Fruit fly (Drosophila melanogaster) whole organism, embryonic: ENCODE measurements around the gene Galphai.

Experiments used
- Aef1 ChIP-seq: fragments of 200-800 bp; sonication (Bioruptor generic); IDR thresholded peaks from 3 replicates; pipeline ENCODE4 v1.3.6; 2022; ENCODE audit warnings: missing biosample characterization, missing genetic modification characterization
- Antp ChIP-seq: fragments of 200-800 bp; sonication (Bioruptor generic); optimal IDR thresholded peaks from 3 replicates; lab custom pipeline; 2016; ENCODE audit warnings: missing biosample characterization, missing genetic modification characterization
- CG10431 ChIP-seq: fragments of 200-800 bp; sonication (Bioruptor generic); optimal IDR thresholded peaks from 3 replicates; lab custom pipeline; 2018; ENCODE audit warnings: missing biosample characterization, mild to moderate bottlenecking, missing genetic modification characterization
- CG10959 ChIP-seq: fragments of 200-800 bp; sonication (Bioruptor generic); IDR thresholded peaks from 2 replicates; pipeline ENCODE4 v1.3.6; 2022; ENCODE audit warnings: missing biosample characterization, missing genetic modification characterization
- CG15514 ChIP-seq: fragments of 200-800 bp; sonication (Bioruptor generic); optimal IDR thresholded peaks from 3 replicates; lab custom pipeline; 2017; ENCODE audit warnings: missing biosample characterization, missing genetic modification characterization, mild to moderate bottlenecking, moderate library complexity, missing genetic modification reagents
- CG1603 ChIP-seq: fragments of 200-800 bp; sonication (Bioruptor generic); optimal IDR thresholded peaks from 2 replicates; lab custom pipeline; 2019; ENCODE audit warnings: missing biosample characterization, mild to moderate bottlenecking, missing genetic modification characterization, moderate library complexity
- CG16863 ChIP-seq: fragments of 200-800 bp; sonication (Bioruptor generic); optimal IDR thresholded peaks from 3 replicates; lab custom pipeline; 2016; ENCODE audit warnings: missing biosample characterization, missing genetic modification characterization
- CG17361 ChIP-seq: fragments of 200-800 bp; sonication (Bioruptor generic); IDR thresholded peaks from 3 replicates; pipeline ENCODE4 v1.3.6; 2022; ENCODE audit warnings: missing biosample characterization, missing genetic modification characterization
- CG17612 ChIP-seq: fragments of 200-800 bp; sonication (Bioruptor generic); IDR thresholded peaks from 2 replicates; pipeline ENCODE4 v1.3.6; 2022; ENCODE audit warnings: missing biosample characterization, missing genetic modification characterization
- CG18599 ChIP-seq: fragments of 200-800 bp; sonication (Bioruptor generic); optimal IDR thresholded peaks from 3 replicates; lab custom pipeline; 2017; ENCODE audit warnings: missing biosample characterization, missing genetic modification characterization, mild to moderate bottlenecking, moderate library complexity, missing genetic modification reagents
- CG2678 ChIP-seq: fragments of 200-800 bp; sonication (Bioruptor generic); optimal IDR thresholded peaks from 3 replicates; lab custom pipeline; 2019; ENCODE audit warnings: missing biosample characterization, mild to moderate bottlenecking, missing genetic modification characterization, moderate library complexity
- CG30431 ChIP-seq: fragments of 200-800 bp; sonication (Bioruptor generic); optimal IDR thresholded peaks from 2 replicates; lab custom pipeline; 2017; ENCODE audit warnings: missing biosample characterization, missing genetic modification characterization
- CG31441 ChIP-seq: fragments of 200-800 bp; sonication (Bioruptor generic); IDR thresholded peaks from 2 replicates; pipeline ENCODE4 v1.3.6; 2022; ENCODE audit warnings: missing biosample characterization, missing genetic modification characterization
- CG32532 ChIP-seq: fragments of 200-800 bp; sonication (Bioruptor generic); IDR thresholded peaks from 2 replicates; pipeline ENCODE4 v1.3.6; 2022; ENCODE audit warnings: missing biosample characterization, missing genetic modification characterization
- CG4707 ChIP-seq: fragments of 200-800 bp; sonication (Bioruptor generic); optimal IDR thresholded peaks from 2 replicates; lab custom pipeline; 2018; ENCODE audit warnings: missing biosample characterization, mild to moderate bottlenecking, missing genetic modification characterization, moderate library complexity
- Camta ChIP-seq: fragments of 200-800 bp; sonication (Bioruptor generic); optimal IDR thresholded peaks from 2 replicates; lab custom pipeline; 2016; ENCODE audit warnings: missing biosample characterization, missing genetic modification characterization
- CkIIα-i1 ChIP-seq: fragments of 200-800 bp; sonication (Bioruptor generic); IDR thresholded peaks from 2 replicates; pipeline ENCODE4 v1.3.6; 2022; ENCODE audit warnings: missing biosample characterization, missing genetic modification characterization
- D19A ChIP-seq: fragments of 200-800 bp; optimal IDR thresholded peaks from 3 replicates; lab custom pipeline; 2019; ENCODE audit warnings: missing biosample characterization, mild to moderate bottlenecking, missing genetic modification characterization, moderate library complexity
- Dad ChIP-seq: fragments of 200-800 bp; sonication (Bioruptor generic); optimal IDR thresholded peaks from 3 replicates; lab custom pipeline; 2016; ENCODE audit warnings: missing biosample characterization, missing genetic modification characterization
- ERR ChIP-seq: fragments of 200-800 bp; sonication (Bioruptor generic); optimal IDR thresholded peaks from 2 replicates; lab custom pipeline; 2016; ENCODE audit warnings: missing biosample characterization, missing genetic modification characterization
- Kr ChIP-seq: fragments of 200-800 bp; sonication (Bioruptor generic); optimal IDR thresholded peaks from 2 replicates; lab custom pipeline; 2017; ENCODE audit warnings: missing biosample characterization, mild to moderate bottlenecking, missing genetic modification characterization
- Lhr ChIP-seq: fragments of 200-800 bp; sonication (Bioruptor generic); optimal IDR thresholded peaks from 3 replicates; lab custom pipeline; 2017; ENCODE audit warnings: mild to moderate bottlenecking, missing biosample characterization, missing genetic modification reagents, missing genetic modification characterization
- MESR4 ChIP-seq: fragments of 200-800 bp; sonication (Bioruptor generic); optimal IDR thresholded peaks from 2 replicates; lab custom pipeline; 2018; ENCODE audit warnings: missing biosample characterization, mild to moderate bottlenecking, missing genetic modification characterization, moderate library complexity
- Med ChIP-seq: fragments of 200-800 bp; sonication (Bioruptor generic); peaks from one replicate; lab custom pipeline; 2016; ENCODE audit warnings: missing biosample characterization, missing genetic modification characterization, mild to moderate bottlenecking, inconsistent platforms, moderate library complexity
- Neu2 ChIP-seq: fragments of 200-800 bp; sonication (Bioruptor generic); optimal IDR thresholded peaks from 3 replicates; lab custom pipeline; 2016; ENCODE audit warnings: missing biosample characterization, missing genetic modification characterization, borderline replicate concordance
- NfI ChIP-seq: fragments of 200-800 bp; sonication (Bioruptor generic); optimal IDR thresholded peaks from 3 replicates; lab custom pipeline; 2018; ENCODE audit warnings: missing biosample characterization, mild to moderate bottlenecking, missing genetic modification characterization, moderate library complexity
- Ptx1 ChIP-seq: fragments of 200-800 bp; sonication (Bioruptor generic); IDR thresholded peaks from 2 replicates; pipeline ENCODE4 v1.3.6; 2022; ENCODE audit warnings: missing biosample characterization, missing genetic modification characterization
- Ravus ChIP-seq: fragments of 200-800 bp; sonication (Bioruptor generic); IDR thresholded peaks from 2 replicates; pipeline ENCODE4 v1.3.6; 2022; ENCODE audit warnings: missing biosample characterization, missing genetic modification characterization
- Scr ChIP-seq: fragments of 200-800 bp; sonication (Bioruptor generic); IDR thresholded peaks from 2 replicates; pipeline ENCODE4 v1.3.6; 2022; ENCODE audit warnings: missing biosample characterization, missing genetic modification characterization; ENCODE audit not compliant: partially characterized antibody
- ash1 ChIP-seq: fragments of 200-800 bp; sonication (Bioruptor generic); optimal IDR thresholded peaks from 2 replicates; lab custom pipeline; 2018; ENCODE audit warnings: missing biosample characterization, mild to moderate bottlenecking, missing genetic modification characterization
- cg ChIP-seq: fragments of 200-800 bp; sonication (Bioruptor generic); optimal IDR thresholded peaks from 3 replicates; lab custom pipeline; 2019; ENCODE audit warnings: missing biosample characterization, mild to moderate bottlenecking, missing genetic modification characterization, moderate library complexity
- corto ChIP-seq: fragments of 200-800 bp; sonication (Bioruptor generic); optimal IDR thresholded peaks from 2 replicates; lab custom pipeline; 2016; ENCODE audit warnings: missing biosample characterization, mild to moderate bottlenecking, missing genetic modification characterization, moderate library complexity
- cwo ChIP-seq: fragments of 200-800 bp; sonication (Bioruptor generic); optimal IDR thresholded peaks from 3 replicates; lab custom pipeline; 2017; ENCODE audit warnings: missing biosample characterization, missing genetic modification characterization, mild to moderate bottlenecking, moderate library complexity, missing genetic modification reagents
- dati ChIP-seq: fragments of 200-800 bp; sonication (Bioruptor generic); IDR thresholded peaks from 2 replicates; pipeline ENCODE4 v1.3.6; 2022; ENCODE audit warnings: missing biosample characterization, missing genetic modification characterization
- gfzf ChIP-seq: fragments of 200-800 bp; sonication (Bioruptor generic); optimal IDR thresholded peaks from 2 replicates; lab custom pipeline; 2016; ENCODE audit warnings: missing biosample characterization, mild to moderate bottlenecking, missing genetic modification characterization, moderate library complexity
- ham ChIP-seq: fragments of 200-800 bp; sonication (Bioruptor generic); IDR thresholded peaks from 2 replicates; pipeline ENCODE4 v1.3.6; 2022; ENCODE audit warnings: missing biosample characterization, missing genetic modification characterization
- hb ChIP-seq: fragments of 200-800 bp; sonication (Bioruptor generic); IDR thresholded peaks from 3 replicates; pipeline ENCODE4 v1.3.6; 2022; ENCODE audit warnings: missing biosample characterization, missing genetic modification characterization; ENCODE audit not compliant: partially characterized antibody
- hbn ChIP-seq: fragments of 200-800 bp; sonication (Bioruptor generic); IDR thresholded peaks from 2 replicates; pipeline ENCODE4 v1.3.6; 2022; ENCODE audit warnings: missing biosample characterization, missing genetic modification characterization; ENCODE audit not compliant: partially characterized antibody
- kni ChIP-seq: fragments of 200-800 bp; sonication (Bioruptor generic); optimal IDR thresholded peaks from 3 replicates; lab custom pipeline; 2017; ENCODE audit warnings: mild to moderate bottlenecking, missing biosample characterization, missing genetic modification reagents, missing genetic modification characterization
- lmd ChIP-seq: fragments of 200-800 bp; sonication (Bioruptor generic); IDR thresholded peaks from 2 replicates; pipeline ENCODE4 v1.3.6; 2022; ENCODE audit warnings: missing biosample characterization, missing genetic modification characterization
- luna ChIP-seq: fragments of 200-800 bp; sonication (Bioruptor generic); optimal IDR thresholded peaks from 2 replicates; lab custom pipeline; 2016; ENCODE audit warnings: missing biosample characterization, missing genetic modification characterization
- maf-S ChIP-seq: fragments of 200-800 bp; sonication (Bioruptor generic); optimal IDR thresholded peaks from 2 replicates; lab custom pipeline; 2016; ENCODE audit warnings: missing biosample characterization, missing genetic modification characterization
- onecut ChIP-seq: fragments of 200-800 bp; sonication (Bioruptor generic); IDR thresholded peaks from 2 replicates; pipeline ENCODE4 v1.3.6; 2022; ENCODE audit warnings: missing biosample characterization, missing genetic modification characterization
- otp ChIP-seq: fragments of 200-800 bp; sonication (Bioruptor generic); IDR thresholded peaks from 3 replicates; pipeline ENCODE4, ENCODE4 v1.3.6; 2022; ENCODE audit warnings: missing biosample characterization, missing genetic modification characterization
- pan ChIP-seq, 4 experiments: fragments of >200 bp in 3 of 4; fragments of 200-800 bp in 1 of 4; sonication (Bioruptor generic) in 1 of 4; optimal IDR thresholded peaks in 3 of 4; IDR thresholded peaks in 1 of 4; 2 replicates each; pipeline versions ENCODE4 v1.3.6 to Lab custom; 2017 to 2022; ENCODE audit warnings: missing biosample characterization in 2 of 4, missing genetic modification characterization in 2 of 4, mixed read lengths in 1 of 4
- pho ChIP-seq: fragments of 200-800 bp; sonication (Bioruptor generic); optimal IDR thresholded peaks from 2 replicates; lab custom pipeline; 2016; ENCODE audit warnings: missing biosample characterization, missing genetic modification characterization
- scrt ChIP-seq: fragments of 200-800 bp; sonication (Bioruptor generic); optimal IDR thresholded peaks from 2 replicates; lab custom pipeline; 2018; ENCODE audit warnings: missing biosample characterization, mild to moderate bottlenecking, missing genetic modification characterization, moderate library complexity
- sima ChIP-seq: fragments of 200-800 bp; sonication (Bioruptor generic); optimal IDR thresholded peaks from 2 replicates; lab custom pipeline; 2016; ENCODE audit warnings: missing biosample characterization, missing genetic modification characterization
- z ChIP-seq: fragments of 200-800 bp; sonication (Bioruptor generic); IDR thresholded peaks from 3 replicates; pipeline ENCODE4 v1.3.6; 2022; ENCODE audit warnings: missing biosample characterization, missing genetic modification characterization

The Galphai gene

dm6 chr3L:6945357-6945756 is 34.5 kb downstream of the Galphai start:
- TF ChIP-seq maf-S (GFP tag; lab: Kevin White, UChicago) (no peak), Med (GFP tag; lab: Kevin White, UChicago) (peak; percentile 59), Kr (GFP tag; lab: Kevin White, UChicago) (peak; percentile 36), CG17612 (GFP tag; lab: Robert Waterston, UW) (no peak), cg (GFP tag; lab: Kevin White, UChicago) (peak; percentile 17), CG10959 (GFP tag; lab: Robert Waterston, UW) (peak; percentile 20; the same call in 1 of the 2 replicates), scrt (peak; percentile 56)
- TF ChIP-seq, all 482 proteins: peak for 5

- TF ChIP-seq pho (GFP tag; lab: Kevin White, UChicago) (no peak), CG31441 (GFP tag; lab: Robert Waterston, UW) (peak; percentile 36; the same call in 1 of the 2 replicates), hb (GFP tag; lab: Robert Waterston, UW) (no peak), Dad (GFP tag; lab: Kevin White, UChicago) (no peak), D19A (tag; lab: Kevin White, UChicago) (no peak), NfI (GFP tag; lab: Kevin White, UChicago) (peak; percentile 13), ERR (GFP tag; lab: Kevin White, UChicago) (no peak), Neu2 (GFP tag; lab: Kevin White, UChicago) (no peak), CG15514 (GFP tag; lab: Kevin White, UChicago) (no peak), ham (GFP tag; lab: Robert Waterston, UW) (no peak), Ptx1 (GFP tag; lab: Robert Waterston, UW) (no peak), onecut (GFP tag; lab: Robert Waterston, UW) (no peak), ash1 (no peak), CkIIα-i1 (GFP tag; lab: Robert Waterston, UW) (no peak), kni (no peak), CG4707 (GFP tag; lab: Kevin White, UChicago) (no peak), Scr (no peak), Ravus (GFP tag; lab: Robert Waterston, UW) (no peak), lmd (GFP tag; lab: Robert Waterston, UW) (peak; percentile 38; the same call in 1 of the 2 replicates), z (GFP tag; lab: Robert Waterston, UW) (no peak), CG18599 (no peak), otp (GFP tag; lab: Robert Waterston, UW) (no peak), cwo (GFP tag; lab: Kevin White, UChicago) (no peak), sima (no peak), corto (GFP tag; lab: Kevin White, UChicago) (no peak), Camta (GFP tag; lab: Kevin White, UChicago) (no peak), Antp (GFP tag; lab: Kevin White, UChicago) (no peak), MESR4 (GFP tag; lab: Kevin White, UChicago) (no peak), CG30431 (GFP tag; lab: Kevin White, UChicago) (no peak), gfzf (GFP tag; lab: Kevin White, UChicago) (no peak), luna (no peak), pan (optimal IDR thresholded peaks at IDR 0.05; lab: Kevin White, UChicago) (no peak), pan (GFP tag; optimal IDR thresholded peaks at IDR 0.05 in 1 of 2, IDR thresholded peaks at IDR 0.05 in 1 of 2) (no peak), CG1603 (tag; lab: Kevin White, UChicago) (no peak), dati (GFP tag; lab: Robert Waterston, UW) (no peak), CG2678 (tag; lab: Kevin White, UChicago) (peak; percentile 26), CG32532 (no peak), Lhr (GFP tag; lab: Kevin White, UChicago) (no peak), CG17361 (0 out of 3 replicates have a peak, but pooled peaks have one; percentile 34), hbn (GFP tag; lab: Robert Waterston, UW) (no peak), Aef1 (no peak), CG10431 (no peak), CG16863 (GFP tag; lab: Kevin White, UChicago) (no peak)
Observed at dm6 chr3L:6943948-6944319, 35.9 kb downstream of the Galphai start.
